Worm (Caenorhabditis elegans) whole organism, L4/young adult: ENCODE measurements around the gene idpc-6.

Experiments used
- W03F9.2 ChIP-seq: fragments of 150-350 bp; optimal IDR thresholded peaks from 2 replicates; lab custom pipeline; 2014; ENCODE audit warnings: missing biosample characterization, missing genetic modification characterization
- dao-5 ChIP-seq: sonication (generic microtip); optimal IDR thresholded peaks from 2 replicates; lab custom pipeline; 2016; ENCODE audit warnings: missing genotype, missing genetic modification characterization, moderate library complexity, missing compliant biosample characterization
- him-1 ChIP-seq: sonication (generic microtip); optimal IDR thresholded peaks from 2 replicates; lab custom pipeline; 2016; ENCODE audit warnings: missing genotype, missing genetic modification reagents, missing genetic modification characterization, missing compliant biosample characterization

ce11 chrV:9654154-9654805 lies 34.3 kb downstream of the idpc-6 start, which contains the start of gene cyp-29A4:
- no peak for TF ChIP-seq W03F9.2 (tag; lab: Kevin White, UChicago)
- no peak for TF ChIP-seq dao-5
- TF ChIP-seq him-1 = no peak
